Worm (Caenorhabditis elegans) whole organism, L2 larva: ENCODE measurements around the gene F13H10.8.

Source experiments
- C34F6.9 ChIP-seq: fragments of 150-350 bp; optimal IDR thresholded peaks from 2 replicates; lab custom pipeline; 2014; ENCODE audit warnings: missing biosample characterization, missing genetic modification characterization
- F13H6.1 ChIP-seq: sonication (generic microtip); optimal IDR thresholded peaks from 2 replicates; lab custom pipeline; 2016; ENCODE audit warnings: missing genetic modification characterization, missing compliant biosample characterization
- R02D3.7 ChIP-seq: fragments of 150-350 bp; optimal IDR thresholded peaks from 2 replicates; lab custom pipeline; 2014; ENCODE audit warnings: missing biosample characterization, missing genetic modification characterization
- Y55F3AM.14 ChIP-seq: fragments of 200-800 bp; sonication (Bioruptor generic); optimal IDR thresholded peaks from 2 replicates; lab custom pipeline; 2018; ENCODE audit warnings: mild to moderate bottlenecking, missing genetic modification characterization, missing compliant biosample characterization
- ZK546.5 ChIP-seq: sonication (generic microtip); optimal IDR thresholded peaks from 2 replicates; lab custom pipeline; 2017; ENCODE audit warnings: missing biosample characterization, missing genetic modification characterization
- alr-1 ChIP-seq: fragments of 150-350 bp; optimal IDR thresholded peaks from 2 replicates; lab custom pipeline; 2014; ENCODE audit warnings: missing biosample characterization, missing genetic modification characterization
- aly-2 ChIP-seq: fragments of 150-350 bp; optimal IDR thresholded peaks from 2 replicates; lab custom pipeline; 2014; ENCODE audit warnings: missing biosample characterization, missing genetic modification characterization
- ama-1 ChIP-seq: fragments of 150-350 bp; optimal IDR thresholded peaks from 2 replicates; lab custom pipeline; 2018; ENCODE audit warnings: inconsistent platforms
- blmp-1 ChIP-seq: sonication (generic microtip); optimal IDR thresholded peaks from 2 replicates; lab custom pipeline; 2017; ENCODE audit warnings: missing genetic modification characterization, mild to moderate bottlenecking, missing compliant biosample characterization, antibody characterized with exemption, moderate library complexity; ENCODE audit not compliant: insufficient read depth
- ceh-16 ChIP-seq: fragments of 150-350 bp; optimal IDR thresholded peaks from 2 replicates; lab custom pipeline; 2014; ENCODE audit warnings: missing biosample characterization, missing genetic modification characterization
- ceh-82 ChIP-seq: fragments of 150-350 bp; optimal IDR thresholded peaks from 2 replicates; lab custom pipeline; 2014; ENCODE audit warnings: missing biosample characterization, missing genetic modification characterization
- crh-2 ChIP-seq: sonication (generic microtip); optimal IDR thresholded peaks from 2 replicates; lab custom pipeline; 2017; ENCODE audit warnings: missing biosample characterization, missing genetic modification characterization
- dmd-4 ChIP-seq: sonication (generic microtip); optimal IDR thresholded peaks from 2 replicates; lab custom pipeline; 2017; ENCODE audit warnings: missing biosample characterization, missing genetic modification characterization
- egl-27 ChIP-seq: sonication (generic microtip); optimal IDR thresholded peaks from 3 replicates; lab custom pipeline; 2017; ENCODE audit warnings: missing biosample characterization, missing genetic modification reagents, missing genetic modification characterization
- elt-1 ChIP-seq: fragments of 150-350 bp; optimal IDR thresholded peaks from 2 replicates; lab custom pipeline; 2014; ENCODE audit warnings: missing biosample characterization, missing genetic modification characterization
- elt-3 ChIP-seq: sonication (generic microtip); optimal IDR thresholded peaks from 2 replicates; lab custom pipeline; 2017; ENCODE audit warnings: missing biosample characterization, missing genetic modification characterization
- fos-1 ChIP-seq: fragments of 150-350 bp; optimal IDR thresholded peaks from 2 replicates; lab custom pipeline; 2014; ENCODE audit warnings: missing biosample characterization, missing genetic modification characterization
- gmeb-1 ChIP-seq: fragments of 150-350 bp; optimal IDR thresholded peaks from 2 replicates; lab custom pipeline; 2014; ENCODE audit warnings: missing biosample characterization, missing genetic modification characterization
- lin-11 ChIP-seq: fragments of 150-350 bp; sonication (generic microtip); optimal IDR thresholded peaks from 2 replicates; lab custom pipeline; 2014; ENCODE audit warnings: missing biosample characterization, missing genetic modification characterization, inconsistent platforms, mixed read lengths
- lin-13 ChIP-seq: fragments of 150-350 bp; optimal IDR thresholded peaks from 2 replicates; lab custom pipeline; 2014; ENCODE audit warnings: missing biosample characterization, missing genetic modification reagents, missing genetic modification characterization
- lin-39 ChIP-seq: fragments of 150-350 bp; optimal IDR thresholded peaks from 2 replicates; lab custom pipeline; 2014; ENCODE audit warnings: missing biosample characterization, missing genetic modification reagents, missing genetic modification characterization
- lsy-2 ChIP-seq, 2 experiments: fragments of 150-350 bp in 1 of 2; sonication (generic microtip) in 1 of 2; optimal IDR thresholded peaks; 2 replicates each; lab custom pipeline; 2014 to 2017; ENCODE audit warnings: missing biosample characterization in 2 of 2, missing genetic modification characterization in 2 of 2
- mab-5 ChIP-seq: fragments of 150-350 bp; optimal IDR thresholded peaks from 2 replicates; lab custom pipeline; 2014; ENCODE audit warnings: missing biosample characterization, missing genetic modification characterization
- mbf-1 ChIP-seq: sonication (generic microtip); optimal IDR thresholded peaks from 2 replicates; lab custom pipeline; 2017; ENCODE audit warnings: missing biosample characterization, missing genetic modification characterization
- mdl-1 ChIP-seq, 2 experiments: fragments of 150-350 bp in 1 of 2; sonication (generic microtip) in 1 of 2; optimal IDR thresholded peaks; 2 replicates each; lab custom pipeline; 2017; ENCODE audit warnings: missing biosample characterization in 2 of 2, missing genetic modification characterization in 2 of 2
- nhr-10 ChIP-seq: sonication (generic microtip); optimal IDR thresholded peaks from 2 replicates; lab custom pipeline; 2017; ENCODE audit warnings: missing biosample characterization, missing genetic modification characterization
- nhr-11 ChIP-seq: fragments of 150-350 bp; optimal IDR thresholded peaks from 2 replicates; lab custom pipeline; 2014; ENCODE audit warnings: missing biosample characterization, missing genetic modification characterization
- nhr-12 ChIP-seq: fragments of 150-350 bp; optimal IDR thresholded peaks from 2 replicates; lab custom pipeline; 2014; ENCODE audit warnings: missing biosample characterization, missing genetic modification characterization
- nhr-129 ChIP-seq: fragments of 150-350 bp; optimal IDR thresholded peaks from 2 replicates; lab custom pipeline; 2014; ENCODE audit warnings: missing biosample characterization, missing genetic modification characterization
- nhr-21 ChIP-seq: fragments of 150-350 bp; optimal IDR thresholded peaks from 2 replicates; lab custom pipeline; 2014; ENCODE audit warnings: missing biosample characterization, missing genetic modification characterization
- nhr-23 ChIP-seq: fragments of 150-350 bp; optimal IDR thresholded peaks from 2 replicates; lab custom pipeline; 2014; ENCODE audit warnings: missing biosample characterization, missing genetic modification reagents, missing genetic modification characterization
- nhr-237 ChIP-seq: fragments of 150-350 bp; optimal IDR thresholded peaks from 2 replicates; lab custom pipeline; 2014; ENCODE audit warnings: missing biosample characterization, missing genetic modification characterization
- nhr-25 ChIP-seq: fragments of 150-350 bp; sonication (generic microtip); optimal IDR thresholded peaks from 3 replicates; lab custom pipeline; 2014; ENCODE audit warnings: missing biosample characterization, missing genetic modification characterization
- nhr-6 ChIP-seq: fragments of 150-350 bp; optimal IDR thresholded peaks from 2 replicates; lab custom pipeline; 2014; ENCODE audit warnings: missing biosample characterization, missing genetic modification characterization
- nhr-77 ChIP-seq: fragments of 150-350 bp; optimal IDR thresholded peaks from 2 replicates; lab custom pipeline; 2014; ENCODE audit warnings: missing biosample characterization, missing genetic modification characterization
- peb-1 ChIP-seq: fragments of 150-350 bp; optimal IDR thresholded peaks from 2 replicates; lab custom pipeline; 2014; ENCODE audit warnings: missing biosample characterization, missing genetic modification characterization
- sem-4 ChIP-seq: fragments of 150-350 bp; optimal IDR thresholded peaks from 2 replicates; lab custom pipeline; 2014; ENCODE audit warnings: missing biosample characterization, missing genetic modification reagents, missing genetic modification characterization
- skn-1 ChIP-seq: sonication (generic microtip); optimal IDR thresholded peaks from 2 replicates; lab custom pipeline; 2017; ENCODE audit warnings: missing biosample characterization, missing genetic modification characterization
- sma-3 ChIP-seq: sonication (generic microtip); optimal IDR thresholded peaks from 2 replicates; lab custom pipeline; 2016; ENCODE audit warnings: missing genetic modification reagents, missing genetic modification characterization, missing compliant biosample characterization
- sma-9 ChIP-seq, 2 experiments: fragments of 150-350 bp in 1 of 2; sonication (generic microtip) in 1 of 2; optimal IDR thresholded peaks; 2 replicates each; lab custom pipeline; 2014 to 2016; ENCODE audit warnings: missing genetic modification characterization in 2 of 2, mild to moderate bottlenecking in 1 of 2, missing biosample characterization in 1 of 2, missing compliant biosample characterization in 1 of 2, missing genetic modification reagents in 1 of 2, moderate library complexity in 1 of 2
- snpc-4 ChIP-seq: fragments of 150-350 bp; optimal IDR thresholded peaks from 2 replicates; lab custom pipeline; 2014; ENCODE audit warnings: missing biosample characterization, missing genetic modification characterization
- unc-39 ChIP-seq: fragments of 150-350 bp; optimal IDR thresholded peaks from 2 replicates; lab custom pipeline; 2014; ENCODE audit warnings: missing biosample characterization, missing genetic modification characterization
- unc-55 ChIP-seq: fragments of 150-350 bp; sonication (generic microtip); optimal IDR thresholded peaks from 3 replicates; lab custom pipeline; 2014; ENCODE audit warnings: missing biosample characterization, missing genetic modification reagents, missing genetic modification characterization
- unc-62 ChIP-seq: fragments of 150-350 bp; optimal IDR thresholded peaks from 2 replicates; lab custom pipeline; 2014; ENCODE audit warnings: missing biosample characterization, missing genetic modification reagents, missing genetic modification characterization
- zag-1 ChIP-seq: fragments of 150-350 bp; optimal IDR thresholded peaks from 2 replicates; lab custom pipeline; 2014; ENCODE audit warnings: missing biosample characterization, missing genetic modification characterization
- ztf-1 ChIP-seq: fragments of 200-800 bp; sonication (Bioruptor generic); conservative IDR thresholded peaks from 2 replicates; pipeline ENCODE4 v1.3.6; 2022; ENCODE audit warnings: missing genetic modification characterization, missing compliant biosample characterization
- ztf-11 ChIP-seq: sonication (generic microtip); optimal IDR thresholded peaks from 2 replicates; lab custom pipeline; 2017; ENCODE audit warnings: missing biosample characterization, missing genetic modification characterization
- ztf-4 ChIP-seq: fragments of 150-350 bp; optimal IDR thresholded peaks from 2 replicates; lab custom pipeline; 2014; ENCODE audit warnings: missing biosample characterization, missing genetic modification characterization

The F13H10.8 gene

ce11 chrIV:11036222-11036621 lies 15.9 kb downstream of the F13H10.8 start, which contains the start of gene fkb-1:
Gene fkb-1, plus strand, starts transcription at chrIV:11036582.
- no peak for TF ChIP-seq unc-39 (tag; lab: Kevin White, UChicago)
- no peak for TF ChIP-seq nhr-77
- TF ChIP-seq blmp-1 (tag; lab: Kevin White, UChicago): no peak
- peak; percentile 72 for TF ChIP-seq nhr-129
- TF ChIP-seq nhr-10: no peak
- no peak for TF ChIP-seq ceh-16 (tag; lab: Kevin White, UChicago)
- no peak for TF ChIP-seq dmd-4 (tag; lab: Kevin White, UChicago)
- no peak for TF ChIP-seq snpc-4 (tag; lab: Kevin White, UChicago)
- TF ChIP-seq fos-1 (tag; lab: Kevin White, UChicago): peak; percentile 74
- TF ChIP-seq nhr-6 (tag; lab: Kevin White, UChicago): peak; percentile 45
- TF ChIP-seq nhr-21 (tag; lab: Kevin White, UChicago): peak; percentile 19
- peak; percentile 77 for TF ChIP-seq zag-1
- TF ChIP-seq unc-55 (GFP tag; lab: Kevin White, UChicago): peak; percentile 79
- no peak for TF ChIP-seq nhr-12 (tag; lab: Kevin White, UChicago)
- no peak for TF ChIP-seq elt-1
- TF ChIP-seq gmeb-1 (tag; lab: Kevin White, UChicago): peak; percentile 77
- peak; percentile 42 for TF ChIP-seq sem-4 (tag; lab: Kevin White, UChicago)
- TF ChIP-seq nhr-237 (tag; lab: Kevin White, UChicago): no peak
- no peak for TF ChIP-seq R02D3.7
- no peak for TF ChIP-seq alr-1 (tag; lab: Kevin White, UChicago)
- peak; percentile 76 for TF ChIP-seq sma-9 (GFP tag; optimal IDR thresholded peaks at IDR 0.05; lab: Kevin White, UChicago)
- TF ChIP-seq sma-9 (tag; optimal IDR thresholded peaks at IDR 0.05; lab: Kevin White, UChicago): no peak
- TF ChIP-seq ZK546.5 (tag; lab: Kevin White, UChicago): no peak
- TF ChIP-seq peb-1 (tag; lab: Kevin White, UChicago): no peak
- TF ChIP-seq lin-13 (GFP tag; lab: Kevin White, UChicago): peak; percentile 50
- peak; percentile 59 for TF ChIP-seq F13H6.1
- TF ChIP-seq aly-2 (tag; lab: Kevin White, UChicago): no peak
- no peak for TF ChIP-seq skn-1 (tag; lab: Kevin White, UChicago)
- TF ChIP-seq egl-27: no peak
- no peak for TF ChIP-seq mdl-1 (tag; optimal IDR thresholded peaks at IDR 0.05; lab: Kevin White, UChicago)
- peak; percentile 44 for TF ChIP-seq lin-11 (tag; lab: Kevin White, UChicago)
- peak; percentile 38 for TF ChIP-seq nhr-25 (tag; lab: Kevin White, UChicago)
- no peak for TF ChIP-seq lin-39 (tag; lab: Kevin White, UChicago)
- no peak for TF ChIP-seq nhr-23 (tag; lab: Kevin White, UChicago)
- TF ChIP-seq ceh-82 (tag; lab: Kevin White, UChicago): no peak
- no peak for TF ChIP-seq ama-1 (lab: Kevin White, UChicago)
- TF ChIP-seq unc-62 (GFP tag; lab: Kevin White, UChicago): no peak
- TF ChIP-seq ztf-11 (tag; lab: Kevin White, UChicago): no peak
- TF ChIP-seq sma-3 (GFP tag; lab: Kevin White, UChicago): peak; percentile 32
- no peak for TF ChIP-seq mbf-1 (tag; lab: Kevin White, UChicago)
- TF ChIP-seq Y55F3AM.14 (GFP tag; lab: Kevin White, UChicago): no peak
- TF ChIP-seq elt-3: no peak
- TF ChIP-seq ztf-1 (GFP tag; lab: Robert Waterston, UW): no peak
- no peak for TF ChIP-seq mab-5 (tag; lab: Kevin White, UChicago)
- peak; percentile 98 for TF ChIP-seq crh-2 (tag; lab: Kevin White, UChicago)
- peak; percentile 87 for TF ChIP-seq C34F6.9 (tag; lab: Kevin White, UChicago)
- no peak for TF ChIP-seq ztf-4 (tag; lab: Kevin White, UChicago)
- no peak for TF ChIP-seq nhr-11 (tag; lab: Kevin White, UChicago)
- peak; percentile 49 to 83 for TF ChIP-seq lsy-2 (tag; optimal IDR thresholded peaks at IDR 0.05; lab: Kevin White, UChicago)
